Worm (Caenorhabditis elegans): ENCODE measurements around the gene C36B7.5.

Gene C36B7.5

ce11 chrX:7050290-7050689 is 46.0 kb downstream of the C36B7.5 start, which contains the start of gene ubc-17:
ubc-17 (plus strand) TSS chrX:7050590.
- TF ChIP-seq C04F5.9 (tag; optimal IDR thresholded peaks at IDR 0.05) (no peak), lin-14 (GFP tag; optimal IDR thresholded peaks at IDR 0.05) (peak; percentile 9)

ce11 chrX:7040760-7041159 is 55.5 kb downstream of the C36B7.5 start:
- TF ChIP-seq nhr-71 (tag; optimal IDR thresholded peaks at IDR 0.05) (peak; percentile 21), nhr-47 (tag; optimal IDR thresholded peaks at IDR 0.05) (peak; percentile 27), hlh-17 (GFP tag; optimal IDR thresholded peaks at IDR 0.05; ENCODE audit: borderline replicate concordance) (no peak), lin-14 (GFP tag; optimal IDR thresholded peaks at IDR 0.05) (peak; percentile 80), vab-15 (tag; optimal IDR thresholded peaks at IDR 0.05) (no peak), xbp-1 (tag; optimal IDR thresholded peaks at IDR 0.05) (peak; percentile 13), ces-1 (GFP tag; optimal IDR thresholded peaks at IDR 0.05) (peak; percentile 94), unc-30 (tag; optimal IDR thresholded peaks at IDR 0.05) (no peak), unc-62 (GFP tag; optimal IDR thresholded peaks at IDR 0.05) (no peak), swsn-7 (tag; optimal IDR thresholded peaks at IDR 0.05) (peak; percentile 0), tlp-1 (tag; optimal IDR thresholded peaks at IDR 0.05) (no peak), blmp-1 (tag; optimal IDR thresholded peaks at IDR 0.05) (no peak), C34B4.2 (tag; optimal IDR thresholded peaks at IDR 0.05) (no peak), tbx-2 (tag; optimal IDR thresholded peaks at IDR 0.05) (peak; percentile 63)

Measured in whole organism, L1 larva.